Worm (Caenorhabditis elegans) whole organism, midembryonic: ENCODE results near the gene srg-3.

Experiments used
- T22C8.4 ChIP-seq: fragments of 200-800 bp; sonication (Bioruptor generic); IDR thresholded peaks from 2 replicates; pipeline ENCODE4 v1.3.6; 2022; ENCODE audit warnings: missing genetic modification characterization, missing compliant biosample characterization
- cog-1 ChIP-seq: sonication (generic microtip); optimal IDR thresholded peaks from 2 replicates; lab custom pipeline; 2016; ENCODE audit warnings: missing genetic modification characterization, missing compliant biosample characterization
- klf-2 ChIP-seq: fragments of 200-800 bp; sonication (Bioruptor generic); conservative IDR thresholded peaks from 2 replicates; pipeline ENCODE4 v1.3.6; 2022; ENCODE audit warnings: missing genetic modification reagents, missing genetic modification characterization, missing compliant biosample characterization
- med-1 ChIP-seq: sonication (generic microtip); optimal IDR thresholded peaks from 2 replicates; lab custom pipeline; 2017; ENCODE audit warnings: missing genetic modification characterization, mild to moderate bottlenecking, missing compliant biosample characterization, antibody characterized with exemption, missing genetic modification reagents; ENCODE audit not compliant: insufficient read depth
- tab-1 ChIP-seq: fragments of 200-800 bp; sonication (Bioruptor generic); IDR thresholded peaks from 2 replicates; pipeline ENCODE4 v1.3.6; 2022; ENCODE audit warnings: missing genetic modification characterization, missing compliant biosample characterization
- ztf-23 ChIP-seq: fragments of 200-800 bp; sonication (Bioruptor generic); IDR thresholded peaks from 2 replicates; pipeline ENCODE4 v1.3.6; 2022; ENCODE audit warnings: missing genetic modification reagents, missing genetic modification characterization, missing compliant biosample characterization

DNA sequence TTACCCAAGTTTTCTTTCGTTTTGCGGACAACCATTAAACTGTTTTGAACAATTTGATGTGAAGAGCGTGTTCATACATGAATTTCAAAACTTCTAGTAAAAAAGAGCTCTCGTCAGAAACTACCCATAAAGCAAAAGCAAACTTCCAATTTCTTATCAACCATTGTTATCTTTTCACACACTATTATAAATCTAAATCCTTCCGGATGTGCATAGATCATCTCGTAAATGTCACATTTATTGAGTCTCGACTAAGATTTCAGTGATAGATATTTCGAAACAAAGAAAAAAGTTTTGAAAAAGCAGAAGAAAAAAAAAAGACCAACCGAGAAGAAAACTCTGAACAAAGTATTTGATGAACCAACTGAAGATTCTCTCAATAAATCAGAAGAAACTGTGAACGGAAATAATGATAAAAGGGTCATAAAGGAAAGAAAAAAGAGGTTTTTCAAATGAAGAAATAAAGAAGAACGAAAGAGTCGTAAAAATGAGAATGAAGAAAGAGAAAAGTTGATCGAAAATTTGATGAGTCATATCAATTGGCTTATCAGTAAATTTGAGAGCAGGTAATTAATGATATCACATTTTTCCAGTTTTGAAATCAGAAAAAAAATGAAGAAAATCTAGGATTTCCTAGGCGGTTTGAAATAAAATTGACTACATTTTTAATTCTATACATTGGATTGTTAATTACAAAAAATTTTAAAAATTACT is 20.4 kb upstream of the srg-3 start:
- no peak for TF ChIP-seq T22C8.4 (GFP tag; lab: Robert Waterston, UW)
- TF ChIP-seq ztf-23 (GFP tag; lab: Robert Waterston, UW) = no peak
- TF ChIP-seq klf-2 (GFP tag; lab: Robert Waterston, UW) = no peak
- no peak for TF ChIP-seq tab-1
- TF ChIP-seq cog-1 (tag; lab: Kevin White, UChicago) = no peak
- no peak for TF ChIP-seq med-1 (GFP tag; lab: Kevin White, UChicago)
